Fruit fly (Drosophila melanogaster) whole organism, embryonic: ENCODE results near the gene DIP2.

Experiments used
- ATbp ChIP-seq: fragments of 200-800 bp; sonication (Bioruptor generic); optimal IDR thresholded peaks from 2 replicates; lab custom pipeline; 2017; ENCODE audit warnings: missing biosample characterization, mild to moderate bottlenecking, missing genetic modification characterization, missing genetic modification reagents
- BtbVII ChIP-seq: fragments of 200-800 bp; sonication (Bioruptor generic); optimal IDR thresholded peaks from 3 replicates; lab custom pipeline; 2017; ENCODE audit warnings: missing biosample characterization, mild to moderate bottlenecking, missing genetic modification characterization
- CG11560 ChIP-seq: fragments of 200-800 bp; sonication (Bioruptor generic); IDR thresholded peaks from 3 replicates; pipeline ENCODE4 v1.3.6; 2022; ENCODE audit warnings: missing biosample characterization, missing genetic modification characterization
- CG11723 ChIP-seq: fragments of 200-800 bp; sonication (Bioruptor generic); optimal IDR thresholded peaks from 2 replicates; lab custom pipeline; 2017; ENCODE audit warnings: missing biosample characterization, mild to moderate bottlenecking, missing genetic modification characterization
- CG12104 ChIP-seq: fragments of 200-800 bp; sonication (Bioruptor generic); optimal IDR thresholded peaks from 3 replicates; lab custom pipeline; 2016; ENCODE audit warnings: missing biosample characterization, missing genetic modification characterization
- CG13775 ChIP-seq: fragments of 200-800 bp; sonication (Bioruptor generic); optimal IDR thresholded peaks from 3 replicates; lab custom pipeline; 2017; ENCODE audit warnings: missing biosample characterization, mild to moderate bottlenecking, missing genetic modification characterization
- CG17361 ChIP-seq: fragments of 200-800 bp; sonication (Bioruptor generic); IDR thresholded peaks from 3 replicates; pipeline ENCODE4 v1.3.6; 2022; ENCODE audit warnings: missing biosample characterization, missing genetic modification characterization
- CG17385 ChIP-seq: fragments of 200-800 bp; sonication (Bioruptor generic); optimal IDR thresholded peaks from 3 replicates; lab custom pipeline; 2018; ENCODE audit warnings: missing biosample characterization, mild to moderate bottlenecking, missing genetic modification characterization
- CG17612 ChIP-seq: fragments of 200-800 bp; sonication (Bioruptor generic); IDR thresholded peaks from 2 replicates; pipeline ENCODE4 v1.3.6; 2022; ENCODE audit warnings: missing biosample characterization, missing genetic modification characterization
- CG17802 ChIP-seq: fragments of 200-800 bp; sonication (Bioruptor generic); optimal IDR thresholded peaks from 2 replicates; lab custom pipeline; 2018; ENCODE audit warnings: missing biosample characterization, mild to moderate bottlenecking, missing genetic modification characterization, moderate library complexity
- CG18011 ChIP-seq: fragments of 200-800 bp; sonication (Bioruptor generic); optimal IDR thresholded peaks from 2 replicates; lab custom pipeline; 2017; ENCODE audit warnings: missing biosample characterization, missing genetic modification characterization, mild to moderate bottlenecking, moderate library complexity, missing genotype
- CG2889 ChIP-seq: fragments of 200-800 bp; sonication (Bioruptor generic); IDR thresholded peaks from 3 replicates; pipeline ENCODE4 v1.3.6; 2022; ENCODE audit warnings: missing biosample characterization, missing genetic modification characterization
- CG34422 ChIP-seq: fragments of 200-800 bp; sonication (Bioruptor generic); IDR thresholded peaks from 3 replicates; pipeline ENCODE4 v1.3.6; 2022; ENCODE audit warnings: missing biosample characterization, missing genetic modification characterization
- CG3726 ChIP-seq: fragments of 200-800 bp; sonication (Bioruptor generic); IDR thresholded peaks from 3 replicates; pipeline ENCODE4, ENCODE4 v1.3.6; 2022; ENCODE audit warnings: missing biosample characterization, missing genetic modification characterization
- CG3847 ChIP-seq: fragments of 200-800 bp; sonication (Bioruptor generic); IDR thresholded peaks from 2 replicates; pipeline ENCODE4 v1.3.6; 2022; ENCODE audit warnings: missing biosample characterization, missing genetic modification characterization
- CG4707 ChIP-seq: fragments of 200-800 bp; sonication (Bioruptor generic); optimal IDR thresholded peaks from 2 replicates; lab custom pipeline; 2018; ENCODE audit warnings: missing biosample characterization, mild to moderate bottlenecking, missing genetic modification characterization, moderate library complexity
- CG7372 ChIP-seq: fragments of 200-800 bp; sonication (Bioruptor generic); IDR thresholded peaks from 2 replicates; pipeline ENCODE4 v1.3.6; 2022; ENCODE audit warnings: missing biosample characterization, missing genetic modification characterization
- CG8290 ChIP-seq, 3 experiments: fragments of 200-800 bp; sonication (Bioruptor generic); optimal IDR thresholded peaks; 2 replicates each; lab custom pipeline; 2016 to 2019; ENCODE audit warnings: missing biosample characterization in 3 of 3, missing genetic modification characterization in 3 of 3, mild to moderate bottlenecking in 2 of 3, moderate library complexity in 1 of 3
- CG9932 ChIP-seq: fragments of 200-800 bp; sonication (Bioruptor generic); IDR thresholded peaks from 2 replicates; pipeline ENCODE4 v1.3.6; 2022; ENCODE audit warnings: missing biosample characterization, missing genetic modification characterization
- Camta ChIP-seq: fragments of 200-800 bp; sonication (Bioruptor generic); optimal IDR thresholded peaks from 2 replicates; lab custom pipeline; 2016; ENCODE audit warnings: missing biosample characterization, missing genetic modification characterization
- Dek ChIP-seq: fragments of 200-800 bp; sonication (Bioruptor generic); optimal IDR thresholded peaks from 3 replicates; lab custom pipeline; 2019; ENCODE audit warnings: missing biosample characterization, mild to moderate bottlenecking, missing genetic modification characterization, moderate library complexity
- Drgx ChIP-seq: fragments of 200-800 bp; sonication (Bioruptor generic); IDR thresholded peaks from 2 replicates; pipeline ENCODE4 v1.3.6; 2022; ENCODE audit warnings: missing biosample characterization, missing genetic modification characterization
- Ets65A ChIP-seq: fragments of 200-800 bp; sonication (Bioruptor generic); peaks from one replicate; lab custom pipeline; 2016; ENCODE audit warnings: missing biosample characterization, missing genetic modification characterization
- HLH3B ChIP-seq: fragments of 200-800 bp; sonication (Bioruptor generic); IDR thresholded peaks from 2 replicates; pipeline ENCODE4 v1.3.6; 2022; ENCODE audit warnings: missing biosample characterization, missing genetic modification characterization
- Hsf ChIP-seq: fragments of 200-800 bp; sonication (Bioruptor generic); optimal IDR thresholded peaks from 3 replicates; lab custom pipeline; 2016; ENCODE audit warnings: missing biosample characterization, missing genetic modification characterization
- Kr ChIP-seq: fragments of 200-800 bp; sonication (Bioruptor generic); optimal IDR thresholded peaks from 2 replicates; lab custom pipeline; 2017; ENCODE audit warnings: missing biosample characterization, mild to moderate bottlenecking, missing genetic modification characterization
- Lhr ChIP-seq: fragments of 200-800 bp; sonication (Bioruptor generic); optimal IDR thresholded peaks from 3 replicates; lab custom pipeline; 2017; ENCODE audit warnings: mild to moderate bottlenecking, missing biosample characterization, missing genetic modification reagents, missing genetic modification characterization
- Med ChIP-seq: fragments of 200-800 bp; sonication (Bioruptor generic); peaks from one replicate; lab custom pipeline; 2016; ENCODE audit warnings: missing biosample characterization, missing genetic modification characterization, mild to moderate bottlenecking, inconsistent platforms, moderate library complexity
- NK7.1 ChIP-seq: fragments of 200-800 bp; sonication (Bioruptor generic); optimal IDR thresholded peaks from 3 replicates; lab custom pipeline; 2016; ENCODE audit warnings: missing biosample characterization, missing genetic modification characterization
- Pdp1 ChIP-seq, 2 experiments: fragments of 200-800 bp; sonication (Bioruptor generic); optimal IDR thresholded peaks; 3 replicates each; lab custom pipeline; 2016; ENCODE audit warnings: missing biosample characterization in 2 of 2, missing genetic modification characterization in 2 of 2, mild to moderate bottlenecking in 1 of 2, moderate library complexity in 1 of 2
- Ptx1 ChIP-seq: fragments of 200-800 bp; sonication (Bioruptor generic); IDR thresholded peaks from 2 replicates; pipeline ENCODE4 v1.3.6; 2022; ENCODE audit warnings: missing biosample characterization, missing genetic modification characterization
- Ssrp ChIP-seq: fragments of 200-800 bp; sonication (Bioruptor generic); optimal IDR thresholded peaks from 2 replicates; lab custom pipeline; 2018; ENCODE audit warnings: missing biosample characterization, mild to moderate bottlenecking, missing genetic modification characterization, moderate library complexity
- Trl ChIP-seq, 3 experiments: fragments of >200 bp in 2 of 3; fragments of 200-800 bp in 1 of 3; sonication (Bioruptor generic) in 1 of 3; optimal IDR thresholded peaks; 2 replicates in 1 of 3; 3 replicates in 2 of 3; lab custom pipeline; 2016 to 2017; ENCODE audit warnings: missing biosample characterization in 1 of 3, missing genetic modification characterization in 1 of 3
- abd-A ChIP-seq: fragments of 200-800 bp; sonication (Bioruptor generic); optimal IDR thresholded peaks from 3 replicates; lab custom pipeline; 2019; ENCODE audit warnings: missing biosample characterization, mild to moderate bottlenecking, missing genetic modification characterization, moderate library complexity
- bbx ChIP-seq: fragments of 200-800 bp; sonication (Bioruptor generic); IDR thresholded peaks from 2 replicates; pipeline ENCODE4 v1.3.6; 2022; ENCODE audit warnings: missing biosample characterization, missing genetic modification characterization; ENCODE audit not compliant: partially characterized antibody
- bowl ChIP-seq: fragments of 200-800 bp; sonication (Bioruptor generic); IDR thresholded peaks from 2 replicates; pipeline ENCODE4 v1.3.6; 2022; ENCODE audit warnings: missing biosample characterization, missing genetic modification characterization
- cad ChIP-seq: fragments of >200 bp; optimal IDR thresholded peaks from 2 replicates; lab custom pipeline; 2017; ENCODE audit warnings: missing biosample characterization, missing genetic modification characterization
- cas ChIP-seq: fragments of 200-800 bp; sonication (Bioruptor generic); IDR thresholded peaks from 2 replicates; pipeline ENCODE4 v1.3.6; 2022; ENCODE audit warnings: missing biosample characterization, missing genetic modification characterization
- crol ChIP-seq: fragments of 200-800 bp; sonication (Bioruptor generic); IDR thresholded peaks from 2 replicates; pipeline ENCODE4 v1.3.6; 2022; ENCODE audit warnings: missing biosample characterization, missing genetic modification characterization
- dan ChIP-seq: fragments of 200-800 bp; sonication (Bioruptor generic); IDR thresholded peaks from 2 replicates; pipeline ENCODE4 v1.3.6; 2022; ENCODE audit warnings: missing biosample characterization, missing genetic modification characterization
- dimm ChIP-seq: fragments of 200-800 bp; sonication (Bioruptor generic); IDR thresholded peaks from 2 replicates; pipeline ENCODE4 v1.3.6; 2022; ENCODE audit warnings: missing biosample characterization, missing genetic modification characterization
- gce ChIP-seq: fragments of 200-800 bp; sonication (Bioruptor generic); IDR thresholded peaks from 3 replicates; pipeline ENCODE4 v1.3.6; 2022; ENCODE audit warnings: missing biosample characterization, missing genetic modification characterization
- jigr1 ChIP-seq: fragments of 200-800 bp; sonication (Bioruptor generic); IDR thresholded peaks from 3 replicates; pipeline ENCODE4 v1.3.6; 2022; ENCODE audit warnings: missing biosample characterization, missing genetic modification characterization
- ken ChIP-seq: fragments of 200-800 bp; sonication (Bioruptor generic); IDR thresholded peaks from 3 replicates; pipeline ENCODE4 v1.3.6; 2022; ENCODE audit warnings: missing biosample characterization, missing genetic modification characterization
- onecut ChIP-seq: fragments of 200-800 bp; sonication (Bioruptor generic); IDR thresholded peaks from 2 replicates; pipeline ENCODE4 v1.3.6; 2022; ENCODE audit warnings: missing biosample characterization, missing genetic modification characterization
- pb ChIP-seq: fragments of 200-800 bp; sonication (Bioruptor generic); optimal IDR thresholded peaks from 3 replicates; lab custom pipeline; 2016; ENCODE audit warnings: missing biosample characterization, missing genetic modification characterization
- pita ChIP-seq: fragments of 200-800 bp; sonication (Bioruptor generic); optimal IDR thresholded peaks from 2 replicates; lab custom pipeline; 2017; ENCODE audit warnings: missing biosample characterization, mild to moderate bottlenecking, missing genetic modification characterization
- tio ChIP-seq: fragments of 200-800 bp; sonication (Bioruptor generic); optimal IDR thresholded peaks from 2 replicates; lab custom pipeline; 2017; ENCODE audit warnings: missing biosample characterization, missing genetic modification characterization, inconsistent platforms
- tx ChIP-seq: fragments of 200-800 bp; sonication (Bioruptor generic); optimal IDR thresholded peaks from 2 replicates; lab custom pipeline; 2016; ENCODE audit warnings: missing biosample characterization, missing genetic modification characterization
- wek ChIP-seq: fragments of 200-800 bp; sonication (Bioruptor generic); optimal IDR thresholded peaks from 3 replicates; lab custom pipeline; 2018; ENCODE audit warnings: missing biosample characterization, mild to moderate bottlenecking, missing genetic modification characterization, moderate library complexity

Gene DIP2

DNA sequence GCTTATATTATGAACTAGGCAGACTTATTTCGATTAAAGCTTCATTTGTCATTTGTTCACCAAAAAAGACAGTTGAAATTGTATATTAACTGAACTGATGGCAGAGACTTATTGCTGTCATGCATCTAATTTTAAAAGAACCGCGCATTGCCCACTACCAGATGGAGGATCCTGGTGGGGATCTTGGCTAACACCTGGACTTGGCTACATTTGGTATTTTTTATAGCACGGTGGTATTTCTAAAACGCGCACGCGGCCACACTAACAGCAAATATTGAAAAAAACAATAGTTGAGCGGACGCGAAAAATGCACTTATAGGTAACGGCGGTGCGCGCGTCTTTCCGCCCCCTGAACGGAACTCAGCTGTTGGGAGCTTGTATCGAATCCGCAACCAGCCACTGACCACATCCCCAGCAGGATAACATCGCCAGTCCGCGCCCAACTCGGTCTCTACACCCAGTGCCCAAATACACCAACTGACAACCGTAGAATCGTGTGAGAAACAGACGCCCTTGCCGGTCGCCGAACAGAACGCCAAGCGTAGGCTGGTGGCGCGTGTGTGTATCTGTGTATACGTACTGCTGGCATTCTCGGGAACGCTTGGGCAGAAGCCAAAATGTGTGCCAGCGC lies 34.5 kb upstream of the DIP2 start (continued):
- TF ChIP-seq CG18011 (GFP tag; lab: Kevin White, UChicago) (no peak), ATbp (GFP tag; lab: Kevin White, UChicago) (peak; percentile 18), CG13775 (no peak), CG3847 (GFP tag; lab: Robert Waterston, UW) (peak; percentile 44; the same call in 1 of the 2 replicates), Lhr (GFP tag; lab: Kevin White, UChicago) (peak; percentile 81), CG11560 (tag; lab: Robert Waterston, UW) (no peak), HLH3B (GFP tag; lab: Robert Waterston, UW) (no peak), Hsf (GFP tag; lab: Kevin White, UChicago) (no peak), Camta (GFP tag; lab: Kevin White, UChicago) (no peak), CG7372 (GFP tag; lab: Robert Waterston, UW) (no peak), BtbVII (GFP tag; lab: Kevin White, UChicago) (no peak), CG17385 (GFP tag; lab: Kevin White, UChicago) (no peak), CG17802 (tag; lab: Kevin White, UChicago) (peak; percentile 2), Drgx (no peak), Ptx1 (GFP tag; lab: Robert Waterston, UW) (no peak), pita (GFP tag; lab: Kevin White, UChicago) (peak; percentile 88), dimm (GFP tag; lab: Robert Waterston, UW) (no peak), CG2889 (GFP tag; lab: Robert Waterston, UW) (no peak), CG9932 (GFP tag; lab: Robert Waterston, UW) (0 out of 2 replicates have a peak, but pooled peaks have one; percentile 6), Trl (optimal IDR thresholded peaks at IDR 0.05; lab: Kevin White, UChicago) (no peak), Trl (GFP tag; optimal IDR thresholded peaks at IDR 0.05; lab: Kevin White, UChicago) (no peak), pb (GFP tag; lab: Kevin White, UChicago) (no peak), CG3726 (GFP tag; lab: Robert Waterston, UW) (no peak), Dek (tag; lab: Kevin White, UChicago) (peak; percentile 52), cad (GFP tag; lab: Kevin White, UChicago) (no peak), CG12104 (GFP tag; lab: Kevin White, UChicago) (no peak), jigr1 (GFP tag; lab: Robert Waterston, UW) (no peak), CG4707 (GFP tag; lab: Kevin White, UChicago) (no peak), Ets65A (GFP tag; lab: Kevin White, UChicago) (no peak), tx (no peak), NK7.1 (no peak), Ssrp (tag; lab: Kevin White, UChicago) (no peak), CG34422 (GFP tag; lab: Robert Waterston, UW) (peak; percentile 83; the same call in 1 of the 3 replicates), dan (GFP tag; lab: Robert Waterston, UW) (no peak), wek (GFP tag; lab: Kevin White, UChicago) (no peak), onecut (GFP tag; lab: Robert Waterston, UW) (peak; percentile 53; the same call in 1 of the 2 replicates), CG11723 (no peak), tio (GFP tag; lab: Kevin White, UChicago) (no peak), bowl (GFP tag; lab: Robert Waterston, UW) (no peak), CG17612 (no peak), cas (no peak)
- TF ChIP-seq, all 482 proteins: peak for 145

DNA sequence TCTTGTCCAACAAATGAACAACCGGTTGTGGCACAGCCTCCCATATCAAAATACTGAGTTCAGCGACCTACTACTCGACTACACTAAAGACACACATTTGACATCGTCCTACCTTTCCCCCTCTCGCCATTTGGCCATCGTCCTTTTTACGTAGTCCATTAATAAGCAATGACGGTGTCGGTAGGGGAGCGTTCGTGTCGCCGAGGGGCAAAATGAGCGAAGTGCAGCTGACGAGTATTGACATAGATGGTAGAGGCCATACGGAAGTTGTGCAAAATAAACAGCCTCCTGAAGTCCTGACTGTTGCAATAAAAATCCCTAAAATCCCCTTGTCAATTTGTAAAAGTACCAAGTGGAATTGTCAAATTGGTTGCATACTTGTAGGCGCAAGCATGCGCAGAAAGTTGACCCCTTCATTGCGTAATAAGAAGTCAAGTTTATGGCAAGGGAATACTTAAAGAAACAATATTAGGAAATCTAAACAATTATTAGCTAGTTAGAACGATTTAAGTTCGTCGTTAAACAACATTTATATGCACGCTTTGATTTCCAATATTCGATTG lies 33.9 kb upstream of the DIP2 start:
- TF ChIP-seq gce (no peak), Lhr (GFP tag; lab: Kevin White, UChicago) (no peak), bbx (GFP tag; lab: Robert Waterston, UW) (0 out of 2 replicates have a peak, but pooled peaks have one; percentile 16), Pdp1 (GFP tag; optimal IDR thresholded peaks at IDR 0.05; lab: Kevin White, UChicago) (peak in 1 of 2 experiments; percentile 100), Kr (GFP tag; lab: Kevin White, UChicago) (peak; percentile 41), Med (GFP tag; lab: Kevin White, UChicago) (peak; percentile 49), CG8290 (GFP tag; optimal IDR thresholded peaks at IDR 0.05; lab: Kevin White, UChicago) (no peak), CG8290 (tag; optimal IDR thresholded peaks at IDR 0.05; lab: Kevin White, UChicago) (peak in 1 of 2 experiments; percentile 27), abd-A (tag; lab: Kevin White, UChicago) (peak; percentile 67), CG17361 (GFP tag; lab: Robert Waterston, UW) (no peak), ken (GFP tag; lab: Robert Waterston, UW) (0 out of 3 replicates have a peak, but pooled peaks have one; percentile 41), crol (GFP tag; lab: Robert Waterston, UW) (0 out of 2 replicates have a peak, but pooled peaks have one; percentile 9)
